Fruit fly (Drosophila melanogaster) whole organism, embryonic: ENCODE measurements around the gene CG42784.
A peak's percentile ranks its signal among the peaks of the same experiment; 100 is the strongest.

Experiments used
- B-H1 ChIP-seq: fragments of 200-800 bp; sonication (Bioruptor generic); IDR thresholded peaks from 3 replicates; pipeline ENCODE4 v1.3.6; 2022; ENCODE audit warnings: missing biosample characterization, missing genetic modification characterization
- Bgb ChIP-seq: fragments of 200-800 bp; sonication (Bioruptor generic); IDR thresholded peaks from 2 replicates; pipeline ENCODE4 v1.3.6; 2022; ENCODE audit warnings: missing biosample characterization, missing genetic modification characterization; ENCODE audit not compliant: partially characterized antibody
- CG10147 ChIP-seq: fragments of 200-800 bp; sonication (Bioruptor generic); optimal IDR thresholded peaks from 2 replicates; lab custom pipeline; 2019; ENCODE audit warnings: missing biosample characterization, mild to moderate bottlenecking, missing genetic modification characterization, moderate library complexity
- CG10267 ChIP-seq: fragments of 200-800 bp; sonication (Bioruptor generic); optimal IDR thresholded peaks from 2 replicates; lab custom pipeline; 2018; ENCODE audit warnings: missing biosample characterization, mild to moderate bottlenecking, missing genetic modification characterization, moderate library complexity
- CG10431 ChIP-seq: fragments of 200-800 bp; sonication (Bioruptor generic); optimal IDR thresholded peaks from 3 replicates; lab custom pipeline; 2018; ENCODE audit warnings: missing biosample characterization, mild to moderate bottlenecking, missing genetic modification characterization
- CG11560 ChIP-seq: fragments of 200-800 bp; sonication (Bioruptor generic); IDR thresholded peaks from 3 replicates; pipeline ENCODE4 v1.3.6; 2022; ENCODE audit warnings: missing biosample characterization, missing genetic modification characterization
- CG13296 ChIP-seq: fragments of 200-800 bp; sonication (Bioruptor generic); optimal IDR thresholded peaks from 3 replicates; lab custom pipeline; 2018; ENCODE audit warnings: missing biosample characterization, mild to moderate bottlenecking, missing genetic modification characterization
- CG13624 ChIP-seq: fragments of 200-800 bp; sonication (Bioruptor generic); optimal IDR thresholded peaks from 2 replicates; lab custom pipeline; 2016; ENCODE audit warnings: missing biosample characterization, missing genetic modification characterization
- CG14860 ChIP-seq: fragments of 200-800 bp; sonication (Bioruptor generic); IDR thresholded peaks from 3 replicates; pipeline ENCODE4 v1.3.6; 2022; ENCODE audit warnings: missing biosample characterization, missing genetic modification characterization; ENCODE audit not compliant: partially characterized antibody
- CG15073 ChIP-seq: fragments of 200-800 bp; sonication (Bioruptor generic); optimal IDR thresholded peaks from 2 replicates; lab custom pipeline; 2016; ENCODE audit warnings: missing biosample characterization, missing genetic modification characterization
- CG16779 ChIP-seq: fragments of 200-800 bp; sonication (Bioruptor generic); IDR thresholded peaks from 2 replicates; pipeline ENCODE4 v1.3.6; 2022; ENCODE audit warnings: missing biosample characterization, missing genetic modification characterization
- CG16815 ChIP-seq: fragments of 200-800 bp; sonication (Bioruptor generic); optimal IDR thresholded peaks from 3 replicates; lab custom pipeline; 2017; ENCODE audit warnings: missing biosample characterization, mild to moderate bottlenecking, missing genetic modification characterization
- CG17829 ChIP-seq: fragments of 200-800 bp; optimal IDR thresholded peaks from 2 replicates; lab custom pipeline; 2019; ENCODE audit warnings: missing biosample characterization, mild to moderate bottlenecking, missing genetic modification characterization, moderate library complexity
- CG17912 ChIP-seq: fragments of 200-800 bp; sonication (Bioruptor generic); optimal IDR thresholded peaks from 2 replicates; lab custom pipeline; 2018; ENCODE audit warnings: missing biosample characterization, mild to moderate bottlenecking, missing genetic modification characterization
- CG31388 ChIP-seq: fragments of 200-800 bp; sonication (Bioruptor generic); optimal IDR thresholded peaks from 2 replicates; lab custom pipeline; 2016; ENCODE audit warnings: missing biosample characterization, missing genetic modification characterization
- CG3281 ChIP-seq: fragments of 200-800 bp; sonication (Bioruptor generic); optimal IDR thresholded peaks from 3 replicates; lab custom pipeline; 2017; ENCODE audit warnings: missing biosample characterization, mild to moderate bottlenecking, missing genetic modification characterization
- CG34224 ChIP-seq: fragments of 200-800 bp; sonication (Bioruptor generic); IDR thresholded peaks from 3 replicates; pipeline ENCODE4 v1.3.6; 2022; ENCODE audit warnings: missing biosample characterization, missing genetic modification characterization; ENCODE audit not compliant: partially characterized antibody
- CG4820 ChIP-seq: fragments of 200-800 bp; sonication (Bioruptor generic); optimal IDR thresholded peaks from 3 replicates; lab custom pipeline; 2016; ENCODE audit warnings: missing biosample characterization, missing genetic modification characterization
- CG7786 ChIP-seq: fragments of 200-800 bp; sonication (Bioruptor generic); optimal IDR thresholded peaks from 2 replicates; lab custom pipeline; 2016; ENCODE audit warnings: missing biosample characterization, missing genetic modification characterization
- CG7928 ChIP-seq: fragments of 200-800 bp; sonication (Bioruptor generic); optimal IDR thresholded peaks from 2 replicates; lab custom pipeline; 2017; ENCODE audit warnings: missing biosample characterization, mild to moderate bottlenecking, missing genetic modification characterization
- CG7987 ChIP-seq: fragments of 200-800 bp; sonication (Bioruptor generic); optimal IDR thresholded peaks from 2 replicates; lab custom pipeline; 2018; ENCODE audit warnings: missing biosample characterization, mild to moderate bottlenecking, missing genetic modification characterization, moderate library complexity
- CkIIα-i1 ChIP-seq: fragments of 200-800 bp; sonication (Bioruptor generic); IDR thresholded peaks from 2 replicates; pipeline ENCODE4 v1.3.6; 2022; ENCODE audit warnings: missing biosample characterization, missing genetic modification characterization
- Dad ChIP-seq: fragments of 200-800 bp; sonication (Bioruptor generic); optimal IDR thresholded peaks from 3 replicates; lab custom pipeline; 2016; ENCODE audit warnings: missing biosample characterization, missing genetic modification characterization
- Drgx ChIP-seq: fragments of 200-800 bp; sonication (Bioruptor generic); IDR thresholded peaks from 2 replicates; pipeline ENCODE4 v1.3.6; 2022; ENCODE audit warnings: missing biosample characterization, missing genetic modification characterization
- E2f2 ChIP-seq: fragments of 200-800 bp; sonication (Bioruptor generic); IDR thresholded peaks from 2 replicates; pipeline ENCODE4 v1.3.6; 2022; ENCODE audit warnings: missing biosample characterization, missing genetic modification characterization
- Gug ChIP-seq: fragments of 200-800 bp; sonication (Bioruptor generic); IDR thresholded peaks from 4 replicates; pipeline ENCODE4 v1.3.6; 2022; ENCODE audit warnings: missing biosample characterization, missing genetic modification characterization
- HLH54F ChIP-seq: fragments of 200-800 bp; sonication (Bioruptor generic); optimal IDR thresholded peaks from 3 replicates; lab custom pipeline; 2016; ENCODE audit warnings: missing biosample characterization, missing genetic modification characterization
- Lpt ChIP-seq: fragments of >200 bp; optimal IDR thresholded peaks from 2 replicates; lab custom pipeline; 2018; ENCODE audit warnings: missing biosample characterization, missing genetic modification characterization
- MBD-R2 ChIP-seq: fragments of 200-800 bp; sonication (Bioruptor generic); IDR thresholded peaks from 2 replicates; pipeline ENCODE4 v1.3.6; 2022; ENCODE audit warnings: missing biosample characterization, missing genetic modification characterization
- Nf-YB ChIP-seq: fragments of 200-800 bp; sonication (Bioruptor generic); optimal IDR thresholded peaks from 3 replicates; lab custom pipeline; 2019; ENCODE audit warnings: missing biosample characterization, mild to moderate bottlenecking, missing genetic modification characterization, moderate library complexity
- Oaz ChIP-seq: fragments of 200-800 bp; sonication (Bioruptor generic); IDR thresholded peaks from 2 replicates; pipeline ENCODE4 v1.3.6; 2022; ENCODE audit warnings: missing biosample characterization, missing genetic modification characterization
- Ptx1 ChIP-seq: fragments of 200-800 bp; sonication (Bioruptor generic); IDR thresholded peaks from 2 replicates; pipeline ENCODE4 v1.3.6; 2022; ENCODE audit warnings: missing biosample characterization, missing genetic modification characterization
- Side ChIP-seq: fragments of 200-800 bp; sonication (Bioruptor generic); optimal IDR thresholded peaks from 2 replicates; lab custom pipeline; 2016; ENCODE audit warnings: missing biosample characterization, missing genetic modification characterization
- Xbp1 ChIP-seq: fragments of 200-800 bp; sonication (Bioruptor generic); optimal IDR thresholded peaks from 3 replicates; lab custom pipeline; 2016; ENCODE audit warnings: missing biosample characterization, mild to moderate bottlenecking, missing genetic modification characterization
- al ChIP-seq: fragments of 200-800 bp; sonication (Bioruptor generic); IDR thresholded peaks from 2 replicates; pipeline ENCODE4 v1.3.6; 2022; ENCODE audit warnings: missing biosample characterization, missing genetic modification characterization
- br ChIP-seq: fragments of >200 bp; optimal IDR thresholded peaks from 2 replicates; lab custom pipeline; 2017
- cg ChIP-seq: fragments of 200-800 bp; sonication (Bioruptor generic); optimal IDR thresholded peaks from 3 replicates; lab custom pipeline; 2019; ENCODE audit warnings: missing biosample characterization, mild to moderate bottlenecking, missing genetic modification characterization, moderate library complexity
- chn ChIP-seq: fragments of 200-800 bp; sonication (Bioruptor generic); optimal IDR thresholded peaks from 2 replicates; lab custom pipeline; 2016; ENCODE audit warnings: missing biosample characterization, missing genetic modification characterization
- dan ChIP-seq: fragments of 200-800 bp; sonication (Bioruptor generic); IDR thresholded peaks from 2 replicates; pipeline ENCODE4 v1.3.6; 2022; ENCODE audit warnings: missing biosample characterization, missing genetic modification characterization
- dpn ChIP-seq, 2 experiments: fragments of 200-800 bp; sonication (Bioruptor generic); optimal IDR thresholded peaks; 3 replicates each; lab custom pipeline; 2016; ENCODE audit warnings: missing biosample characterization in 2 of 2, missing genetic modification characterization in 2 of 2
- en ChIP-seq: fragments of 200-800 bp; sonication (Bioruptor generic); optimal IDR thresholded peaks from 2 replicates; lab custom pipeline; 2016; ENCODE audit warnings: missing biosample characterization, missing genetic modification characterization
- exex ChIP-seq: fragments of 200-800 bp; sonication (Bioruptor generic); optimal IDR thresholded peaks from 4 replicates; lab custom pipeline; 2018; ENCODE audit warnings: missing biosample characterization, mild to moderate bottlenecking, missing genetic modification characterization, moderate library complexity
- gro ChIP-seq: fragments of 200-800 bp; sonication (Bioruptor generic); optimal IDR thresholded peaks from 2 replicates; lab custom pipeline; 2016; ENCODE audit warnings: missing biosample characterization, missing genetic modification characterization
- lab ChIP-seq: fragments of 200-800 bp; sonication (Bioruptor generic); optimal IDR thresholded peaks from 3 replicates; lab custom pipeline; 2017; ENCODE audit warnings: missing biosample characterization, missing genetic modification characterization, mild to moderate bottlenecking, moderate library complexity, missing genetic modification reagents
- maf-S ChIP-seq: fragments of 200-800 bp; sonication (Bioruptor generic); optimal IDR thresholded peaks from 2 replicates; lab custom pipeline; 2016; ENCODE audit warnings: missing biosample characterization, missing genetic modification characterization
- nau ChIP-seq: fragments of 200-800 bp; sonication (Bioruptor generic); optimal IDR thresholded peaks from 3 replicates; lab custom pipeline; 2017; ENCODE audit warnings: missing biosample characterization, mild to moderate bottlenecking, missing genetic modification characterization, missing genetic modification reagents
- nom ChIP-seq: fragments of 200-800 bp; sonication (Bioruptor generic); optimal IDR thresholded peaks from 2 replicates; lab custom pipeline; 2017; ENCODE audit warnings: missing biosample characterization, missing genetic modification characterization, mild to moderate bottlenecking, moderate library complexity, missing genetic modification reagents
- peb ChIP-seq: fragments of 200-800 bp; sonication (Bioruptor generic); IDR thresholded peaks from 2 replicates; pipeline ENCODE4 v1.3.6; 2022; ENCODE audit warnings: missing biosample characterization, missing genetic modification characterization
- sens-2 ChIP-seq: fragments of 200-800 bp; sonication (Bioruptor generic); IDR thresholded peaks from 2 replicates; pipeline ENCODE4 v1.3.6; 2022; ENCODE audit warnings: missing biosample characterization, missing genetic modification characterization
- so ChIP-seq: fragments of 200-800 bp; sonication (Bioruptor generic); IDR thresholded peaks from 3 replicates; pipeline ENCODE4 v1.3.6; 2022; ENCODE audit warnings: missing biosample characterization, missing genetic modification characterization
- sr ChIP-seq: fragments of 200-800 bp; sonication (Bioruptor generic); IDR thresholded peaks from 3 replicates; pipeline ENCODE4 v1.3.6; 2022; ENCODE audit warnings: missing biosample characterization, missing genetic modification characterization
- zfh2 ChIP-seq: fragments of 200-800 bp; sonication (Bioruptor generic); optimal IDR thresholded peaks from 2 replicates; lab custom pipeline; 2016; ENCODE audit warnings: missing biosample characterization, missing genetic modification characterization

Gene CG42784

dm6 chr2L:13370762-13371161 is 44.5 kb upstream of the CG42784 start, which contains the start of gene ND-B22 (continued):
- TF ChIP-seq dpn (GFP tag; optimal IDR thresholded peaks at IDR 0.05; lab: Kevin White, UChicago) (peak; percentile 38 to 51), CG17912 (no peak), Lpt (no peak), CG16815 (GFP tag; lab: Kevin White, UChicago) (no peak), CG7786 (GFP tag; lab: Kevin White, UChicago) (peak; percentile 5), en (GFP tag; lab: Kevin White, UChicago) (no peak), so (no peak), cg (no peak), CG31388 (GFP tag; lab: Kevin White, UChicago) (no peak), peb (GFP tag; lab: Robert Waterston, UW) (no peak), sens-2 (GFP tag; lab: Robert Waterston, UW) (no peak), CG3281 (peak; percentile 56), dan (GFP tag; lab: Robert Waterston, UW) (no peak), Drgx (no peak), MBD-R2 (GFP tag; lab: Robert Waterston, UW) (peak; percentile 85), CkIIα-i1 (no peak), CG13624 (GFP tag; lab: Kevin White, UChicago) (peak; percentile 17), chn (GFP tag; lab: Kevin White, UChicago) (peak; percentile 30), HLH54F (GFP tag; lab: Kevin White, UChicago) (peak; percentile 28), Dad (GFP tag; lab: Kevin White, UChicago) (peak; percentile 50), B-H1 (GFP tag; lab: Robert Waterston, UW) (no peak), Bgb (GFP tag; lab: Robert Waterston, UW) (peak; percentile 71), CG34224 (GFP tag; lab: Robert Waterston, UW) (peak; percentile 52; the same call in 1 of the 3 replicates), Ptx1 (GFP tag; lab: Robert Waterston, UW) (peak; percentile 36; the same call in 1 of the 2 replicates), zfh2 (GFP tag; lab: Kevin White, UChicago) (peak; percentile 40), lab (GFP tag; lab: Kevin White, UChicago) (peak; percentile 57), Nf-YB (GFP tag; lab: Kevin White, UChicago) (no peak), CG10431 (GFP tag; lab: Kevin White, UChicago) (peak; percentile 7), Oaz (GFP tag; lab: Robert Waterston, UW) (no peak), maf-S (no peak), CG11560 (tag; lab: Robert Waterston, UW) (no peak), sr (no peak), E2f2 (GFP tag; lab: Robert Waterston, UW) (peak; percentile 93), br (lab: Kevin White, UChicago) (no peak), CG7987 (GFP tag; lab: Kevin White, UChicago) (peak; percentile 23), CG17829 (tag; lab: Kevin White, UChicago) (peak; percentile 31), exex (tag; lab: Kevin White, UChicago) (no peak), nom (GFP tag; lab: Kevin White, UChicago) (peak; percentile 37), gro (GFP tag; lab: Kevin White, UChicago) (peak; percentile 32), Gug (GFP tag; lab: Robert Waterston, UW) (no peak; the same call in 3 of the 4 replicates), CG10147 (GFP tag; lab: Kevin White, UChicago) (peak; percentile 17), Side (GFP tag; lab: Kevin White, UChicago) (no peak), CG15073 (GFP tag; lab: Kevin White, UChicago) (no peak), CG14860 (GFP tag; lab: Robert Waterston, UW) (no peak), nau (GFP tag; lab: Kevin White, UChicago) (peak; percentile 32), CG13296 (peak; percentile 36), al (GFP tag; lab: Robert Waterston, UW) (no peak), CG10267 (tag; lab: Kevin White, UChicago) (peak; percentile 93), CG4820 (GFP tag; lab: Kevin White, UChicago) (peak; percentile 39), CG7928 (GFP tag; lab: Kevin White, UChicago) (no peak), Xbp1 (GFP tag; lab: Kevin White, UChicago) (peak; percentile 55), CG16779 (GFP tag; lab: Robert Waterston, UW) (no peak)
